Worm (Caenorhabditis elegans) whole organism, L4 larva: ENCODE measurements around the gene sra-34.

ENCODE experiments used
- aly-2 ChIP-seq: sonication (generic microtip); optimal IDR thresholded peaks from 2 replicates; lab custom pipeline; 2018; ENCODE audit warnings: missing biosample characterization, missing genetic modification characterization
- ama-1 ChIP-seq: fragments of 150-350 bp; optimal IDR thresholded peaks from 2 replicates; lab custom pipeline; 2014; ENCODE audit warnings: inconsistent platforms, mixed read lengths
- attf-4 ChIP-seq: sonication (generic microtip); optimal IDR thresholded peaks from 3 replicates; lab custom pipeline; 2017; ENCODE audit warnings: missing biosample characterization, missing genetic modification characterization
- ceh-62 ChIP-seq: sonication (generic microtip); optimal IDR thresholded peaks from 2 replicates; lab custom pipeline; 2017; ENCODE audit warnings: missing biosample characterization, missing genetic modification characterization
- ces-1 ChIP-seq: fragments of 150-350 bp; sonication (generic microtip); optimal IDR thresholded peaks from 4 replicates; lab custom pipeline; 2014; ENCODE audit warnings: missing biosample characterization, missing genetic modification reagents, missing genetic modification characterization
- ctbp-1 ChIP-seq: fragments of 200-800 bp; sonication (Bioruptor generic); IDR thresholded peaks from 2 replicates; pipeline ENCODE4 v1.3.6; 2022; ENCODE audit warnings: missing genetic modification reagents, missing genetic modification characterization, missing compliant biosample characterization
- daf-16 ChIP-seq, 3 experiments: sonication (generic microtip); optimal IDR thresholded peaks; 2 replicates each; lab custom pipeline; 2016 to 2017; ENCODE audit warnings: missing genetic modification characterization in 3 of 3, missing genetic modification reagents in 3 of 3, mild to moderate bottlenecking in 2 of 3, missing compliant biosample characterization in 2 of 3, missing biosample characterization in 1 of 3, moderate library complexity in 1 of 3
- daf-19 ChIP-seq: fragments of 200-800 bp; sonication (Bioruptor generic); conservative IDR thresholded peaks from 2 replicates; pipeline ENCODE4 v1.3.6; 2022; ENCODE audit warnings: missing genetic modification characterization, missing compliant biosample characterization
- dmd-6 ChIP-seq: fragments of 200-800 bp; sonication (Bioruptor generic); IDR thresholded peaks from 2 replicates; pipeline ENCODE4 v1.3.6; 2022; ENCODE audit warnings: missing genetic modification reagents, missing genetic modification characterization, missing compliant biosample characterization
- dve-1 ChIP-seq: sonication (generic microtip); optimal IDR thresholded peaks from 2 replicates; lab custom pipeline; 2017; ENCODE audit warnings: antibody characterized with exemption, mild to moderate bottlenecking, missing genetic modification characterization, missing compliant biosample characterization; ENCODE audit not compliant: insufficient read depth
- egl-43 ChIP-seq: fragments of 200-800 bp; sonication (Bioruptor generic); IDR thresholded peaks from 2 replicates; pipeline ENCODE4 v1.3.6; 2022; ENCODE audit warnings: missing genetic modification reagents, missing genetic modification characterization, missing compliant biosample characterization
- hlh-11 ChIP-seq: fragments of 200-800 bp; sonication (Bioruptor generic); optimal IDR thresholded peaks from 2 replicates; lab custom pipeline; 2018; ENCODE audit warnings: mild to moderate bottlenecking, missing genetic modification characterization, missing compliant biosample characterization
- hlh-30 ChIP-seq: sonication (generic microtip); optimal IDR thresholded peaks from 2 replicates; lab custom pipeline; 2017; ENCODE audit warnings: antibody characterized with exemption, mild to moderate bottlenecking, missing genetic modification characterization, missing compliant biosample characterization; ENCODE audit not compliant: insufficient read depth
- lin-15B ChIP-seq: fragments of 150-350 bp; sonication (generic microtip); optimal IDR thresholded peaks from 3 replicates; lab custom pipeline; 2014; ENCODE audit warnings: missing biosample characterization, missing genetic modification characterization
- lsy-2 ChIP-seq, 2 experiments: fragments of 150-350 bp in 1 of 2; sonication (generic microtip) in 1 of 2; optimal IDR thresholded peaks; 2 replicates each; lab custom pipeline; 2014 to 2017; ENCODE audit warnings: missing biosample characterization in 2 of 2, missing genetic modification characterization in 2 of 2
- madf-5 ChIP-seq, 2 experiments: fragments of 200-800 bp; sonication (Bioruptor generic); IDR thresholded peaks; 2 replicates each; pipeline ENCODE4 v1.3.6; 2022; ENCODE audit warnings: missing compliant biosample characterization in 2 of 2, missing genetic modification characterization in 2 of 2
- mdl-1 ChIP-seq, 2 experiments: fragments of 150-350 bp in 1 of 2; sonication (generic microtip) in 1 of 2; optimal IDR thresholded peaks; 2 replicates each; lab custom pipeline; 2014 to 2017; ENCODE audit warnings: missing biosample characterization in 2 of 2, missing genetic modification characterization in 2 of 2
- mxl-3 ChIP-seq: fragments of 200-800 bp; sonication (Bioruptor generic); optimal IDR thresholded peaks from 2 replicates; lab custom pipeline; 2018; ENCODE audit warnings: mild to moderate bottlenecking, missing genetic modification characterization, missing compliant biosample characterization
- nhr-11 ChIP-seq: fragments of 150-350 bp; optimal IDR thresholded peaks from 2 replicates; lab custom pipeline; 2014; ENCODE audit warnings: missing biosample characterization, missing genetic modification characterization
- nhr-28 ChIP-seq: fragments of 150-350 bp; optimal IDR thresholded peaks from 2 replicates; lab custom pipeline; 2014; ENCODE audit warnings: missing biosample characterization, missing genetic modification characterization
- nhr-41 ChIP-seq: fragments of 200-800 bp; sonication (Bioruptor generic); IDR thresholded peaks from 2 replicates; pipeline ENCODE4 v1.3.6; 2022; ENCODE audit warnings: missing genetic modification reagents, missing genetic modification characterization, missing compliant biosample characterization
- php-3 ChIP-seq: fragments of 200-800 bp; sonication (Bioruptor generic); IDR thresholded peaks from 2 replicates; pipeline ENCODE4 v1.3.6; 2022; ENCODE audit warnings: missing genetic modification reagents, missing genetic modification characterization, missing compliant biosample characterization
- pqm-1 ChIP-seq: sonication (generic microtip); optimal IDR thresholded peaks from 2 replicates; lab custom pipeline; 2017; ENCODE audit warnings: missing biosample characterization, missing genetic modification characterization
- snpc-1.2 ChIP-seq: fragments of 200-800 bp; sonication (Bioruptor generic); IDR thresholded peaks from 2 replicates; pipeline ENCODE4 v1.3.6; 2022; ENCODE audit warnings: missing genetic modification reagents, missing genetic modification characterization, missing compliant biosample characterization
- tra-1 ChIP-seq: fragments of 200-800 bp; sonication (Bioruptor generic); IDR thresholded peaks from 2 replicates; pipeline ENCODE4 v1.3.6; 2022; ENCODE audit warnings: missing genetic modification reagents, missing genetic modification characterization, missing compliant biosample characterization
- unc-62 ChIP-seq, 3 experiments: fragments of 150-350 bp in 1 of 3; sonication (generic microtip); optimal IDR thresholded peaks in 2 of 3; peaks in 1 of 3; 1 replicate in 1 of 3; 2 replicates in 2 of 3; lab custom pipeline; 2014 to 2017; ENCODE audit warnings: missing biosample characterization in 3 of 3, missing genetic modification characterization in 3 of 3, missing genetic modification reagents in 3 of 3, missing genotype in 1 of 3
- zag-1 ChIP-seq: fragments of 150-350 bp; optimal IDR thresholded peaks from 2 replicates; lab custom pipeline; 2014; ENCODE audit warnings: missing biosample characterization, missing genetic modification characterization
- zip-11 ChIP-seq: fragments of 200-800 bp; sonication (Bioruptor generic); IDR thresholded peaks from 2 replicates; pipeline ENCODE4 v1.3.6; 2022; ENCODE audit warnings: missing genetic modification characterization, missing compliant biosample characterization

The sra-34 gene

DNA sequence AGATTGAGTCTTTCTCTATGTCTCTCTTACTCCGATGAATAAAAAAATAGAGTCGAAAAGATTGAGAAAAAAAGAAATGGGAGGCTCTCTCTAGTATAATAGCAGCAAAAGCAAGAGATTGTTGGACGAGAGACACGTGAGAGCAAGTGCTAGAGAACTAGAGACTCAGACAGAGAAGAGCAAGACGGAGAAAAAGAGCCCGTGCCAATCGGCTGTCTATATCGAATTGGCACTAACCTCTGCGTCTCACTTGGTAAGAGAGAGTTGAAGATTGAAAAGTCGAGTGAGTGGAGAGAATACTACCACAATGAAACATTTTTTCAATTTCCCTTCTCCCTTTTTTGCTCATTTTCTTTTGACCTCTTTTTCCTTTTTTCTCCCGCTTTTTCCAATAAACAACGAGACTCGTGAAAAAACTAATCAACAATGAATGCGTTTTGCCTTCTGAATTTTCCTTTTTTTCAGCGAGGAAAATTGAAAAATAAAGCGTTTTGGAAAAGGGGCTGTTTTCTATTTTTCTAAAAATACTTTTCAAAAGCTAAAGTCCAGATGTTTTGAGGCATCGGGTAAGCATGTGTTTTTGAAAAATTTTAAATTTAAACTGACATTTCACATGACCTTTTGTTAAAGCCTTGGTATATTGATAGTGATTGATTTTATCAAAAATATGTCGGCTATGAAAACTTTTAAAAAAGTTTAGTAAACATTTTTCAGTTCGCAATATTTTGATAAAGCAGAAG lies 36.7 kb downstream of the sra-34 start (continued):
- TF ChIP-seq dmd-6 (GFP tag; lab: Robert Waterston, UW) = peak; percentile 74
- TF ChIP-seq, all 104 proteins: peak for 27

DNA sequence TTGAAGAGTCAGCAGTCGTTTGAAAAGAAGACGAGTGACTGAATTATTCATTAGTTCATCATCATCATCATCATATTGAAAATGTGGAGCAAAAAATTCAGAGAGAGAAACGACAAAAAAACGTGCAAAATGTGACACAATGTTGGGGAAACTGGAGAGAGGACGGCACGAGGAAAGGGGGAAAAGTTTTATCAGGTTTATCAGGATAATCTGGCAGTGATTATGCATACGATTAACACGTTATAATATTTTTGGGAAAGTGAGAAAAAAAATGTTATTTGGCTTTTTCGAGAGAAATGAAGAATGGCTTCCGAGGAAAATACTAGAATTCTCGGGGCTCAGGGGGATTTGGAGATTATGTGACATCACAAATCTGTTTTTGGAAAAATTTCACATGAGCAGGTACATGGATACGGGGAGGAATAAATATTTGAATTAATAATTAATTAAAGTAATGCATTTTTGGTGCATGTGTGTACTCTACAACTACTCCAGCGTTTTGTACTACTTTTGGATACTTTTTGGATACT lies 38.3 kb downstream of the sra-34 start, which contains the start of gene camt-1:
Gene camt-1, minus strand, starts transcription at position 51 of the 530 bp plus-strand sequence.
- TF ChIP-seq tra-1 (no peak), dve-1 (no peak), ceh-62 (tag; lab: Kevin White, UChicago) (no peak), mdl-1 (tag; optimal IDR thresholded peaks at IDR 0.05; lab: Kevin White, UChicago) (no peak), ctbp-1 (GFP tag; lab: Robert Waterston, UW) (no peak), unc-62 (GFP tag; optimal IDR thresholded peaks at IDR 0.05 in 1 of 2; lab: Kevin White, UChicago) (no peak), unc-62 (tag; optimal IDR thresholded peaks at IDR 0.05; lab: Kevin White, UChicago) (no peak), ama-1 (lab: Kevin White, UChicago) (no peak), ces-1 (GFP tag; lab: Kevin White, UChicago) (no peak), snpc-1.2 (GFP tag; lab: Robert Waterston, UW) (no peak)

DNA sequence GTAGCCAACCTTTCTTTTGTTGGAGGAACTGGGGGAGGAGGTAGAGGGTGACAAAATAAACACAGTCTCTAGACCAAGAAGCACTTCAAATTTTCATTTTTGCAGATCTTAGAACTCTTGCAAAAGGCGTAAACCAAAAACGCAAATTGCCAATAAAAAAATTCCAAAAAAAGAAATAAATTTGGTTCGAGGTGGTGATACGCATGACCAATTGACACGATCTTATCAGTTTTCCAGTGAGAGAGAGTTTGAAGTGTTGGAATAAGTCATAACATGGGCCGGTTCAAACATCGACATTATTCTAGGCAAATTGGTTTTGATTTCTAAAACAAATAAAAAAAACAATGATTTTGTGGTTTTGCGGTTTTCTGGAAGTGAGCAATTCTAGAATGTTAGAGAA lies 47.6 kb downstream of the sra-34 start:
- TF ChIP-seq pqm-1 (tag; lab: Kevin White, UChicago) (peak; percentile 40), dve-1 (peak; percentile 17), aly-2 (no peak), zag-1 (tag; lab: Kevin White, UChicago) (no peak), tra-1 (0 out of 2 replicates have a peak, but pooled peaks have one; percentile 41), egl-43 (no peak), nhr-28 (tag; lab: Kevin White, UChicago) (peak; percentile 53), php-3 (GFP tag; lab: Robert Waterston, UW) (0 out of 2 replicates have a peak, but pooled peaks have one; percentile 53), mxl-3 (GFP tag; lab: Kevin White, UChicago) (no peak), dmd-6 (GFP tag; lab: Robert Waterston, UW) (peak; percentile 45), daf-16 (GFP tag; optimal IDR thresholded peaks at IDR 0.05; lab: Kevin White, UChicago) (no peak), daf-16 (tag; optimal IDR thresholded peaks at IDR 0.05; lab: Kevin White, UChicago) (peak; percentile 27)
- TF ChIP-seq, all 104 proteins: peak for 7

DNA sequence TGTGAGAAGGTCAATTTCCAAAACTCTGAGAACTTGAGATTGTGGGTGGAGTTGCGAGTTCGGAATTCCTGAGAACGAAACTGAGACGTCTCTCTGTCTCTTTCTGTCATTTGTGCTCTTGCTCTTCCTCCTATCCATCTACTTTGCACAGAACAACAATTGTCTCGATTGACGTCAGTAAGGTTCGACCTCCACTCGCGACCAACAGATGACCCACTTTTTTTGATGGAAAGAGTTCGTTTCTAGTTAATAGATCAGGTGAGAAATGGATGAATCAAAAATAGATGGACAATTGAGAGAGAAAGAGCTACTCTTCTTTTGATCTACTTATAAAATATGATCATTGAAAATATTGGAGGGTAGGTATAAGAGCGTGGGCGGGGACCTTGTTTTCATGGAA lies 48.9 kb downstream of the sra-34 start:
- TF ChIP-seq ctbp-1 (GFP tag; lab: Robert Waterston, UW) = 0 out of 2 replicates have a peak, but pooled peaks have one; percentile 35
- no peak for TF ChIP-seq lin-15B (tag; lab: Kevin White, UChicago)
- 0 out of 2 replicates have a peak, but pooled peaks have one; percentile 30 for TF ChIP-seq daf-19
- peak in 1 of 2 experiments; percentile 7 for TF ChIP-seq lsy-2 (tag; optimal IDR thresholded peaks at IDR 0.05; lab: Kevin White, UChicago)
- peak; percentile 15 for TF ChIP-seq hlh-30 (tag; lab: Kevin White, UChicago)
- TF ChIP-seq nhr-41 = no peak
- TF ChIP-seq zip-11 (GFP tag; lab: Robert Waterston, UW) = no peak
- TF ChIP-seq attf-4 (tag; lab: Kevin White, UChicago) = no peak
- peak; percentile 60 for TF ChIP-seq nhr-11 (tag; lab: Kevin White, UChicago)
- TF ChIP-seq daf-16 (GFP tag; optimal IDR thresholded peaks at IDR 0.05; lab: Kevin White, UChicago) = peak in 1 of 2 experiments; percentile 49
- TF ChIP-seq daf-16 (tag; optimal IDR thresholded peaks at IDR 0.05; lab: Kevin White, UChicago) = no peak
- peak; percentile 56 for TF ChIP-seq hlh-11 (tag; lab: Kevin White, UChicago)
- TF ChIP-seq madf-5 (GFP tag; IDR thresholded peaks at IDR 0.05; lab: Robert Waterston, UW) = no peak
